Worm (Caenorhabditis elegans): Measurements from ENCODE around the gene str-263.

str-263 gene

DNA sequence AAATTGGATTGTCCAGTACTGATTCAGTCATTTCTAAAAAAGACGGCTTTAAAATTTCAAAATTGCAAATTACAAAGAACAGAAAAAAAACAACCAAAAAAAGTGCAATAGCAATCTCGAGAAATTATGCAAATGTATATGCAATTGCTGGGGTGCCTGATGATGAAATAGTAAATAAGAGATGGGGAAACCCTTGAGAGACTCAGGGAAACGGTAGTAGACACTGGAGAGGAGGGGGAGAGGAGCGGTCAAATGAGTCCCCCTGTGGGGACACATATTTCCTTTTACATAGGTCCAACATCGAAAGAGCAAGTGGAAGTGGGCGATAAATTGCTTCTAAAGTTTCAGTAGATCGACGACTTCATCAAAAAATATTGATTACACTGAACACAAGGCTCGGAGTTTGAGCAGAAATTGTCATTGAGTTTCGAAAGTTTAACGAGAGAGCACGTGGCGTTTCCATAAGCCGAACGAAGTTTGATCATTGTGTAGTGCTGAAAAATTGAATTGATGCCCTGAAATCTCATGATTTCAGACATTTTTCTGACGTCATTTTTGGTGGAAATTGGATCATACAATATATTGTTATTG, 2.5 kb upstream of the str-263 start, which contains the start of the genes fbxa-153 and str-12:
fbxa-153 (minus strand) TSS at position 35 of the 591 bp plus-strand sequence.
str-12 (plus strand) TSS at position 541 of the 591 bp plus-strand sequence.
- TF ChIP-seq ztf-4 (tag; optimal IDR thresholded peaks at IDR 0.05): no peak
- TF ChIP-seq skn-1 (tag; optimal IDR thresholded peaks at IDR 0.05): no peak
- TF ChIP-seq F13H6.1 (tag; optimal IDR thresholded peaks at IDR 0.05): no peak
- no peak for TF ChIP-seq snpc-4 (tag; optimal IDR thresholded peaks at IDR 0.05)
- TF ChIP-seq sma-9 (GFP tag; optimal IDR thresholded peaks at IDR 0.05): peak; percentile 28
- no peak for TF ChIP-seq sma-9 (tag; optimal IDR thresholded peaks at IDR 0.05)
- TF ChIP-seq unc-55 (GFP tag; optimal IDR thresholded peaks at IDR 0.05): peak; percentile 84
- no peak for TF ChIP-seq mdl-1 (tag; optimal IDR thresholded peaks at IDR 0.05)
- no peak for TF ChIP-seq alr-1 (tag; optimal IDR thresholded peaks at IDR 0.05)
- TF ChIP-seq dmd-4 (tag; optimal IDR thresholded peaks at IDR 0.05): no peak
- TF ChIP-seq mab-5 (tag; optimal IDR thresholded peaks at IDR 0.05): no peak
- TF ChIP-seq lsy-2 (tag; optimal IDR thresholded peaks at IDR 0.05): no peak
- TF ChIP-seq elt-3 (tag; optimal IDR thresholded peaks at IDR 0.05): no peak
- no peak for TF ChIP-seq nhr-11 (tag; optimal IDR thresholded peaks at IDR 0.05)
- no peak for TF ChIP-seq ama-1 (optimal IDR thresholded peaks at IDR 0.05)
- TF ChIP-seq sem-4 (tag; optimal IDR thresholded peaks at IDR 0.05): no peak
- TF ChIP-seq nhr-129 (tag; optimal IDR thresholded peaks at IDR 0.05): peak; percentile 28
- peak; percentile 64 for TF ChIP-seq C34F6.9 (tag; optimal IDR thresholded peaks at IDR 0.05)
- peak; percentile 62 for TF ChIP-seq zag-1 (tag; optimal IDR thresholded peaks at IDR 0.05)
- no peak for TF ChIP-seq egl-27 (tag; optimal IDR thresholded peaks at IDR 0.05)

DNA sequence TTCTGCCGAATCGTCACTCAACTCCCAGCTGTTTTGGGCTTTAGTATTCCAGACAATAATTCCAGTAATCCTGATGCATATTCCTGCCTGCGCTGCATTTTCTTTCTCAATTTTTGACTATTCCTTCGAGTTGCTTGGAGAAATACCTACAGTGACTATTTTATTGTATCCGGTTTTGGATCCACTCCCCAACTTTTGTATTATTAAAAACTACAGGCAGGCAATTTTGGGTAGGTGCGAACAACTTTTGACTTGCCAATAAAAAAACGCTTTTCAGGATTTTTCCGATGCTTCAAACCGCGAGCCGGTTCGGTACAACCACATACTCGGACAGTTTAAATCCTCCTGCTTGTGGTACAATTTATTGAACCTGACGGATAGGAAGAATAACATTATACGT, 1.5 kb downstream of the str-263 start:
- no peak for TF ChIP-seq unc-55 (GFP tag; optimal IDR thresholded peaks at IDR 0.05)
- no peak for TF ChIP-seq gmeb-1 (tag; optimal IDR thresholded peaks at IDR 0.05)
- TF ChIP-seq elt-1 (tag; optimal IDR thresholded peaks at IDR 0.05): no peak
- TF ChIP-seq unc-62 (GFP tag; optimal IDR thresholded peaks at IDR 0.05): no peak
- no peak for TF ChIP-seq unc-39 (tag; optimal IDR thresholded peaks at IDR 0.05)
- no peak for TF ChIP-seq fos-1 (tag; optimal IDR thresholded peaks at IDR 0.05)
- no peak for TF ChIP-seq nhr-237 (tag; optimal IDR thresholded peaks at IDR 0.05)
- TF ChIP-seq egl-27 (tag; optimal IDR thresholded peaks at IDR 0.05): no peak
- TF ChIP-seq C34F6.9 (tag; optimal IDR thresholded peaks at IDR 0.05): no peak
- TF ChIP-seq nhr-6 (tag; optimal IDR thresholded peaks at IDR 0.05): no peak
- TF ChIP-seq crh-2 (tag; optimal IDR thresholded peaks at IDR 0.05): no peak
- no peak for TF ChIP-seq mab-5 (tag; optimal IDR thresholded peaks at IDR 0.05)
- no peak for TF ChIP-seq nhr-23 (tag; optimal IDR thresholded peaks at IDR 0.05)

DNA sequence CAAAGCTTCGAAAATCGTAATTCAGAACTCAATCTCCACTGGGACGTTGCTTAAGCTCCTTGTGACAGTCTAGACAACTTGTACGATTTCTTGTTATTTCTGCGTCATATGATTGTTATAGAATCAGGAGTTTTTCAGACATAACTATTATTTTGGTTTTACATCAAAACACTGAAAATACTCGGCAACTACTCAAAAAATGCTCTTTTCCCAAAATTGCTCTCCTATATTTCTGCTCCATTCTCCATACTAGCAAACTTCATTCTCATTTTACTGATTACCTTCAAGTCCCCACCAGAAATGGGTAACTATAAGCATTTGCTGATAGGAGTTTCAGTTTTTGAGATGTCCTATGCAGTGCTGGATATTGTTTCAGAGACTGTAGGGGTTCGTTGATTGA, 8.5 kb downstream of the str-263 start, which contains the start of gene C55A1.1:
C55A1.1 (plus strand) TSS at position 301 of the 400 bp plus-strand sequence.
- TF ChIP-seq lin-13 (GFP tag; optimal IDR thresholded peaks at IDR 0.05): no peak
- no peak for TF ChIP-seq lin-39 (tag; optimal IDR thresholded peaks at IDR 0.05)
- TF ChIP-seq ceh-82 (tag; optimal IDR thresholded peaks at IDR 0.05): no peak
- no peak for TF ChIP-seq unc-39 (tag; optimal IDR thresholded peaks at IDR 0.05)
- TF ChIP-seq skn-1 (tag; optimal IDR thresholded peaks at IDR 0.05): no peak

DNA sequence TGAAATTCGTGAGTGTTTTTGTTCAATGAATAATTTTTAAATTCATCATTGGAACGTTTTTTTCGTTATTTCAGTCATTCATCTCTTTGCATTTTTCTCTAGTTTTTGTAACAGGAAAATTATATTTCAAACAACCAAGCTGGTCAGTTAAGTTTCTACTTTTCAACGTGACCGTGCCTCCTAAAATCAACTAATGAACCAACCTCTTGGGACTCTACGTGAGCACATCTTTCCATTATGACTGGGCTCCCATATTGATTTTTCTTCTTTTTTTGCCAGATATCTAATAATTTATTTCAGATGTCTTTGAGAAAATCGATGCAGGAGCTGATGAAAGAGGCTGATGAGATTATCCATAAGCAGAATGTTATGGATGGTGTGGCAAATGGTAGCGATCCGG, 12.6 kb downstream of the str-263 start, which contains the start of gene C55A1.11:
C55A1.11 (plus strand) TSS at position 301 of the 400 bp plus-strand sequence.
- TF ChIP-seq sma-9 (GFP tag; optimal IDR thresholded peaks at IDR 0.05): no peak
- TF ChIP-seq sma-9 (tag; optimal IDR thresholded peaks at IDR 0.05): no peak
- no peak for TF ChIP-seq mab-5 (tag; optimal IDR thresholded peaks at IDR 0.05)
- TF ChIP-seq ZK546.5 (tag; optimal IDR thresholded peaks at IDR 0.05): no peak
- TF ChIP-seq F13H6.1 (tag; optimal IDR thresholded peaks at IDR 0.05): no peak
- no peak for TF ChIP-seq nhr-77 (tag; optimal IDR thresholded peaks at IDR 0.05)
- no peak for TF ChIP-seq nhr-11 (tag; optimal IDR thresholded peaks at IDR 0.05)
- TF ChIP-seq nhr-10 (tag; optimal IDR thresholded peaks at IDR 0.05): no peak
- no peak for TF ChIP-seq lin-39 (tag; optimal IDR thresholded peaks at IDR 0.05)
- TF ChIP-seq nhr-25 (tag; optimal IDR thresholded peaks at IDR 0.05): no peak
- TF ChIP-seq elt-3 (tag; optimal IDR thresholded peaks at IDR 0.05): no peak
- no peak for TF ChIP-seq sma-3 (GFP tag; optimal IDR thresholded peaks at IDR 0.05)
- TF ChIP-seq fos-1 (tag; optimal IDR thresholded peaks at IDR 0.05): no peak
- no peak for TF ChIP-seq nhr-6 (tag; optimal IDR thresholded peaks at IDR 0.05)
- no peak for TF ChIP-seq ztf-4 (tag; optimal IDR thresholded peaks at IDR 0.05)

All from whole organism, L2 larva.